Fruit fly (Drosophila melanogaster) whole organism: ENCODE measurements around the gene mal.

Experiments
- Dll ChIP-seq: fragments of >200 bp; optimal IDR thresholded peaks from 2 replicates; lab custom pipeline; 2017
- pan ChIP-seq: fragments of >200 bp; optimal IDR thresholded peaks from 2 replicates; lab custom pipeline; 2017

- TF ChIP-seq pan (lab: Kevin White, UChicago) (no peak), Dll (lab: Kevin White, UChicago) (no peak)
These were observed 17.8 kb upstream of the mal start for dm6 chrX:20411635-20412034.
